Fruit fly (Drosophila melanogaster) whole organism, embryonic: ENCODE data around the gene Pop4.
A peak's percentile ranks its signal among the peaks of the same experiment; 100 is the strongest.

Experiments used
- C15 ChIP-seq: fragments of 200-800 bp; sonication (Bioruptor generic); IDR thresholded peaks from 3 replicates; pipeline ENCODE4 v1.3.6; 2022; ENCODE audit warnings: missing biosample characterization, missing genetic modification characterization
- CG10209 ChIP-seq: fragments of 200-800 bp; sonication (Bioruptor generic); optimal IDR thresholded peaks from 3 replicates; lab custom pipeline; 2017; ENCODE audit warnings: missing biosample characterization, mild to moderate bottlenecking, missing genetic modification characterization, missing genetic modification reagents
- CG11093 ChIP-seq: fragments of 200-800 bp; sonication (Bioruptor generic); IDR thresholded peaks from 3 replicates; pipeline ENCODE4 v1.3.6; 2022; ENCODE audit warnings: missing biosample characterization, missing genetic modification characterization
- CG13123 ChIP-seq: fragments of 200-800 bp; sonication (Bioruptor generic); optimal IDR thresholded peaks from 2 replicates; lab custom pipeline; 2016; ENCODE audit warnings: missing biosample characterization, missing genetic modification characterization
- CG13296 ChIP-seq: fragments of 200-800 bp; sonication (Bioruptor generic); optimal IDR thresholded peaks from 3 replicates; lab custom pipeline; 2018; ENCODE audit warnings: missing biosample characterization, mild to moderate bottlenecking, missing genetic modification characterization
- CG13424 ChIP-seq: fragments of 200-800 bp; sonication (Bioruptor generic); optimal IDR thresholded peaks from 2 replicates; lab custom pipeline; 2019; ENCODE audit warnings: missing biosample characterization, mild to moderate bottlenecking, missing genetic modification characterization, moderate library complexity
- CG14965 ChIP-seq: fragments of 200-800 bp; sonication (Bioruptor generic); optimal IDR thresholded peaks from 2 replicates; lab custom pipeline; 2016; ENCODE audit warnings: missing biosample characterization, missing genetic modification characterization, borderline replicate concordance
- CG15011 ChIP-seq: fragments of 200-800 bp; sonication (Bioruptor generic); optimal IDR thresholded peaks from 3 replicates; lab custom pipeline; 2018; ENCODE audit warnings: missing biosample characterization, mild to moderate bottlenecking, missing genetic modification characterization
- CG16779 ChIP-seq: fragments of 200-800 bp; sonication (Bioruptor generic); IDR thresholded peaks from 2 replicates; pipeline ENCODE4 v1.3.6; 2022; ENCODE audit warnings: missing biosample characterization, missing genetic modification characterization
- CG17802 ChIP-seq: fragments of 200-800 bp; sonication (Bioruptor generic); optimal IDR thresholded peaks from 2 replicates; lab custom pipeline; 2018; ENCODE audit warnings: missing biosample characterization, mild to moderate bottlenecking, missing genetic modification characterization, moderate library complexity
- CG1832 ChIP-seq: fragments of 200-800 bp; sonication (Bioruptor generic); optimal IDR thresholded peaks from 2 replicates; lab custom pipeline; 2017; ENCODE audit warnings: missing biosample characterization, mild to moderate bottlenecking, missing genetic modification characterization, inconsistent platforms
- CG18599 ChIP-seq: fragments of 200-800 bp; sonication (Bioruptor generic); optimal IDR thresholded peaks from 3 replicates; lab custom pipeline; 2017; ENCODE audit warnings: missing biosample characterization, missing genetic modification characterization, mild to moderate bottlenecking, moderate library complexity, missing genetic modification reagents
- CG30403 ChIP-seq: fragments of 200-800 bp; sonication (Bioruptor generic); optimal IDR thresholded peaks from 3 replicates; lab custom pipeline; 2016; ENCODE audit warnings: missing biosample characterization, missing genetic modification characterization
- CG3065 ChIP-seq: fragments of 200-800 bp; sonication (Bioruptor generic); optimal IDR thresholded peaks from 2 replicates; lab custom pipeline; 2016; ENCODE audit warnings: missing biosample characterization, missing genetic modification characterization
- CG31365 ChIP-seq: fragments of 200-800 bp; sonication (Bioruptor generic); optimal IDR thresholded peaks from 2 replicates; lab custom pipeline; 2018; ENCODE audit warnings: missing biosample characterization, mild to moderate bottlenecking, missing genetic modification characterization
- CG32767 ChIP-seq: fragments of 200-800 bp; sonication (Bioruptor generic); IDR thresholded peaks from 2 replicates; pipeline ENCODE4 v1.3.6; 2022; ENCODE audit warnings: missing biosample characterization, missing genetic modification characterization
- CG6654 ChIP-seq: fragments of 200-800 bp; sonication (Bioruptor generic); optimal IDR thresholded peaks from 2 replicates; lab custom pipeline; 2017; ENCODE audit warnings: missing biosample characterization, mild to moderate bottlenecking, missing genetic modification characterization
- CG6683 ChIP-seq: fragments of 200-800 bp; sonication (Bioruptor generic); optimal IDR thresholded peaks from 2 replicates; lab custom pipeline; 2017; ENCODE audit warnings: missing biosample characterization, mild to moderate bottlenecking, missing genetic modification characterization, missing genetic modification reagents
- CG6791 ChIP-seq: fragments of 200-800 bp; sonication (Bioruptor generic); IDR thresholded peaks from 3 replicates; pipeline ENCODE4 v1.3.6; 2022; ENCODE audit warnings: missing biosample characterization, missing genetic modification characterization; ENCODE audit not compliant: partially characterized antibody
- CG8924 ChIP-seq: fragments of 200-800 bp; optimal IDR thresholded peaks from 3 replicates; lab custom pipeline; 2019; ENCODE audit warnings: missing biosample characterization, mild to moderate bottlenecking, missing genetic modification characterization, moderate library complexity
- Deaf1 ChIP-seq: fragments of 200-800 bp; optimal IDR thresholded peaks from 3 replicates; lab custom pipeline; 2019; ENCODE audit warnings: missing biosample characterization, mild to moderate bottlenecking, missing genetic modification characterization, moderate library complexity
- Dp ChIP-seq: fragments of 200-800 bp; sonication (Bioruptor generic); optimal IDR thresholded peaks from 2 replicates; lab custom pipeline; 2018; ENCODE audit warnings: missing biosample characterization, mild to moderate bottlenecking, missing genetic modification characterization, moderate library complexity
- HLHmδ ChIP-seq: fragments of 200-800 bp; sonication (Bioruptor generic); optimal IDR thresholded peaks from 2 replicates; lab custom pipeline; 2018; ENCODE audit warnings: missing biosample characterization, mild to moderate bottlenecking, missing genetic modification characterization, moderate library complexity
- Hr51 ChIP-seq, 2 experiments: fragments of 200-800 bp; sonication (Bioruptor generic); optimal IDR thresholded peaks; 2 replicates in 1 of 2; 3 replicates in 1 of 2; lab custom pipeline; 2016 to 2018; ENCODE audit warnings: missing biosample characterization in 2 of 2, missing genetic modification characterization in 2 of 2, mild to moderate bottlenecking in 1 of 2, moderate library complexity in 1 of 2
- Jarid2 ChIP-seq: fragments of 200-800 bp; sonication (Bioruptor generic); optimal IDR thresholded peaks from 3 replicates; lab custom pipeline; 2017; ENCODE audit warnings: mild to moderate bottlenecking, missing biosample characterization, missing genetic modification reagents, missing genetic modification characterization
- Mrtf ChIP-seq: fragments of 200-800 bp; sonication (Bioruptor generic); IDR thresholded peaks from 3 replicates; pipeline ENCODE4 v1.3.6; 2022; ENCODE audit warnings: missing biosample characterization, missing genetic modification characterization
- Myb ChIP-seq: fragments of 200-800 bp; sonication (Bioruptor generic); optimal IDR thresholded peaks from 2 replicates; lab custom pipeline; 2016; ENCODE audit warnings: missing biosample characterization, missing genetic modification characterization
- Rfx ChIP-seq: fragments of 200-800 bp; sonication (Bioruptor generic); IDR thresholded peaks from 2 replicates; pipeline ENCODE4 v1.3.6; 2022; ENCODE audit warnings: missing biosample characterization, missing genetic modification characterization
- Sry-β ChIP-seq: fragments of 200-800 bp; sonication (Bioruptor generic); optimal IDR thresholded peaks from 2 replicates; lab custom pipeline; 2018; ENCODE audit warnings: missing biosample characterization, mild to moderate bottlenecking, missing genetic modification characterization, moderate library complexity
- Ssrp ChIP-seq: fragments of 200-800 bp; sonication (Bioruptor generic); optimal IDR thresholded peaks from 2 replicates; lab custom pipeline; 2018; ENCODE audit warnings: missing biosample characterization, mild to moderate bottlenecking, missing genetic modification characterization, moderate library complexity
- Stat92E ChIP-seq, 3 experiments: fragments of >200 bp in 2 of 3; fragments of 200-800 bp in 1 of 3; sonication (Bioruptor generic) in 1 of 3; optimal IDR thresholded peaks; 2 replicates each; lab custom pipeline; 2017 to 2019; ENCODE audit warnings: missing biosample characterization in 3 of 3, missing genetic modification characterization in 3 of 3, mild to moderate bottlenecking in 1 of 3, moderate library complexity in 1 of 3
- TFAM ChIP-seq: fragments of 200-800 bp; sonication (Bioruptor generic); optimal IDR thresholded peaks from 2 replicates; lab custom pipeline; 2017; ENCODE audit warnings: missing biosample characterization, missing genetic modification characterization, inconsistent platforms
- abd-A ChIP-seq: fragments of 200-800 bp; sonication (Bioruptor generic); optimal IDR thresholded peaks from 3 replicates; lab custom pipeline; 2019; ENCODE audit warnings: missing biosample characterization, mild to moderate bottlenecking, missing genetic modification characterization, moderate library complexity
- crp ChIP-seq, 2 experiments: fragments of 200-800 bp; sonication (Bioruptor generic); optimal IDR thresholded peaks; 2 replicates in 1 of 2; 3 replicates in 1 of 2; lab custom pipeline; 2017; ENCODE audit warnings: missing biosample characterization in 2 of 2, missing genetic modification characterization in 2 of 2, mild to moderate bottlenecking in 1 of 2, moderate library complexity in 1 of 2
- ewg ChIP-seq: fragments of 200-800 bp; sonication (Bioruptor generic); optimal IDR thresholded peaks from 3 replicates; lab custom pipeline; 2017; ENCODE audit warnings: mild to moderate bottlenecking, missing biosample characterization, missing genetic modification reagents, missing genetic modification characterization
- fd64A ChIP-seq: fragments of 200-800 bp; sonication (Bioruptor generic); optimal IDR thresholded peaks from 3 replicates; lab custom pipeline; 2018; ENCODE audit warnings: missing biosample characterization, mild to moderate bottlenecking, missing genetic modification characterization
- gfzf ChIP-seq: fragments of 200-800 bp; sonication (Bioruptor generic); optimal IDR thresholded peaks from 2 replicates; lab custom pipeline; 2016; ENCODE audit warnings: missing biosample characterization, mild to moderate bottlenecking, missing genetic modification characterization, moderate library complexity
- ind ChIP-seq: fragments of 200-800 bp; sonication (Bioruptor generic); optimal IDR thresholded peaks from 3 replicates; lab custom pipeline; 2016; ENCODE audit warnings: missing biosample characterization, missing genetic modification characterization
- lab ChIP-seq: fragments of 200-800 bp; sonication (Bioruptor generic); optimal IDR thresholded peaks from 3 replicates; lab custom pipeline; 2017; ENCODE audit warnings: missing biosample characterization, missing genetic modification characterization, mild to moderate bottlenecking, moderate library complexity, missing genetic modification reagents
- lmd ChIP-seq: fragments of 200-800 bp; sonication (Bioruptor generic); IDR thresholded peaks from 2 replicates; pipeline ENCODE4 v1.3.6; 2022; ENCODE audit warnings: missing biosample characterization, missing genetic modification characterization
- lov ChIP-seq, 2 experiments: fragments of 200-800 bp in 1 of 2; fragments of >200 bp in 1 of 2; sonication (Bioruptor generic) in 1 of 2; IDR thresholded peaks in 1 of 2; optimal IDR thresholded peaks in 1 of 2; 2 replicates in 1 of 2; 3 replicates in 1 of 2; pipeline versions ENCODE4 v1.3.6 to Lab custom; 2017 to 2022; ENCODE audit warnings: missing biosample characterization in 1 of 2, missing genetic modification characterization in 1 of 2
- otp ChIP-seq: fragments of 200-800 bp; sonication (Bioruptor generic); IDR thresholded peaks from 3 replicates; pipeline ENCODE4, ENCODE4 v1.3.6; 2022; ENCODE audit warnings: missing biosample characterization, missing genetic modification characterization
- ro ChIP-seq: fragments of 200-800 bp; sonication (Bioruptor generic); IDR thresholded peaks from 2 replicates; pipeline ENCODE4 v1.3.6; 2022; ENCODE audit warnings: missing biosample characterization, missing genetic modification characterization
- sens ChIP-seq: fragments of 200-800 bp; sonication (Bioruptor generic); peaks from one replicate; lab custom pipeline; 2016; ENCODE audit warnings: missing biosample characterization, missing genetic modification characterization
- slp2 ChIP-seq: fragments of 200-800 bp; sonication (Bioruptor generic); optimal IDR thresholded peaks from 2 replicates; lab custom pipeline; 2016; ENCODE audit warnings: missing biosample characterization, missing genetic modification characterization
- so ChIP-seq: fragments of 200-800 bp; sonication (Bioruptor generic); IDR thresholded peaks from 3 replicates; pipeline ENCODE4 v1.3.6; 2022; ENCODE audit warnings: missing biosample characterization, missing genetic modification characterization
- sr ChIP-seq: fragments of 200-800 bp; sonication (Bioruptor generic); IDR thresholded peaks from 3 replicates; pipeline ENCODE4 v1.3.6; 2022; ENCODE audit warnings: missing biosample characterization, missing genetic modification characterization
- sug ChIP-seq: fragments of 200-800 bp; optimal IDR thresholded peaks from 2 replicates; lab custom pipeline; 2019; ENCODE audit warnings: missing biosample characterization, mild to moderate bottlenecking, missing genetic modification characterization, moderate library complexity

Pop4 gene

DNA sequence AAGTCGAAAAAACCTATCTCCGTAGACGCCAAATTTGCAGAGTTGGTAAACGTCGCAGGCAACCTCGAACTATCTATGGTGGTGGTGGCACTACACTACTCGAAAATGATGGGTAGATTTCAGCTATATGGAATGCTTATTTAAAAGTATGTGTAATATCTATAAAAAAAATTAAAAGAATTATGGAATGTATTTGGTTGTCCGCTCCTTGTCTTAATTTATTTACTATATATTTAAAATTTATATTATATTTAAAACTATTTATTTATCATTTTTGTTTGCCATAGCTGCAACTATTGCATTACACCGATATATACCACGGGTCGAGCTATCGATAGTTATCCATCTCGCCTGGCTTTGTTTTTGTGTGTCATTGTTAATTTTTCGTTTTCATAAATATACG lies 2.4 kb downstream of the Pop4 start, which contains the start of the genes HP4 and CG8209 (continued):
- TF ChIP-seq Deaf1 (tag; lab: Kevin White, UChicago) (peak; percentile 59), fd64A (GFP tag; lab: Kevin White, UChicago) (no peak), ro (GFP tag; lab: Robert Waterston, UW) (peak; percentile 59; the same call in 1 of the 2 replicates), CG11093 (GFP tag; lab: Robert Waterston, UW) (peak; percentile 48; the same call in 1 of the 3 replicates), sug (tag; lab: Kevin White, UChicago) (peak; percentile 78), CG32767 (GFP tag; lab: Robert Waterston, UW) (peak; percentile 66), lmd (GFP tag; lab: Robert Waterston, UW) (peak; percentile 85), CG13123 (peak; percentile 67), Rfx (peak; percentile 92), crp (GFP tag; optimal IDR thresholded peaks at IDR 0.05; lab: Kevin White, UChicago) (peak in 1 of 2 experiments; percentile 41), CG31365 (tag; lab: Kevin White, UChicago) (no peak), CG1832 (GFP tag; lab: Kevin White, UChicago) (no peak), CG15011 (GFP tag; lab: Kevin White, UChicago) (peak; percentile 47), CG6683 (peak; percentile 75), CG18599 (GFP tag; lab: Kevin White, UChicago) (peak; percentile 88), CG8924 (tag; lab: Kevin White, UChicago) (peak; percentile 89), CG14965 (GFP tag; lab: Kevin White, UChicago) (no peak), gfzf (no peak), Stat92E (GFP tag; optimal IDR thresholded peaks at IDR 0.05; lab: Kevin White, UChicago) (peak in 1 of 3 experiments; percentile 34), CG10209 (peak; percentile 83), CG17802 (tag; lab: Kevin White, UChicago) (peak; percentile 2), Ssrp (tag; lab: Kevin White, UChicago) (peak; percentile 78), so (GFP tag; lab: Robert Waterston, UW) (no peak; the same call in 2 of the 3 replicates), CG6791 (GFP tag; lab: Robert Waterston, UW) (peak; percentile 91), CG13296 (GFP tag; lab: Kevin White, UChicago) (peak; percentile 78), CG30403 (GFP tag; lab: Kevin White, UChicago) (peak; percentile 81), Myb (GFP tag; lab: Kevin White, UChicago) (peak; percentile 36), C15 (GFP tag; lab: Robert Waterston, UW) (peak; percentile 69; the same call in 2 of the 3 replicates), Sry-β (GFP tag; lab: Kevin White, UChicago) (peak; percentile 54), Dp (GFP tag; lab: Kevin White, UChicago) (peak; percentile 53), ewg (GFP tag; lab: Kevin White, UChicago) (peak; percentile 63), CG6654 (GFP tag; lab: Kevin White, UChicago) (peak; percentile 19), Mrtf (GFP tag; lab: Robert Waterston, UW) (peak; percentile 56; the same call in 1 of the 3 replicates), HLHmδ (GFP tag; lab: Kevin White, UChicago) (no peak), Jarid2 (GFP tag; lab: Kevin White, UChicago) (no peak), TFAM (GFP tag; lab: Kevin White, UChicago) (no peak), slp2 (GFP tag; lab: Kevin White, UChicago) (peak; percentile 13), lov (optimal IDR thresholded peaks at IDR 0.05; lab: Kevin White, UChicago) (no peak), lov (GFP tag; IDR thresholded peaks at IDR 0.05; lab: Robert Waterston, UW) (0 out of 3 replicates have a peak, but pooled peaks have one; percentile 63), abd-A (tag; lab: Kevin White, UChicago) (no peak), CG3065 (peak; percentile 49), CG16779 (GFP tag; lab: Robert Waterston, UW) (no peak), otp (GFP tag; lab: Robert Waterston, UW) (0 out of 3 replicates have a peak, but pooled peaks have one; percentile 46), Hr51 (GFP tag; optimal IDR thresholded peaks at IDR 0.05; lab: Kevin White, UChicago) (peak in 1 of 2 experiments; percentile 84), sr (GFP tag; lab: Robert Waterston, UW) (no peak), lab (GFP tag; lab: Kevin White, UChicago) (peak; percentile 90), CG13424 (tag; lab: Kevin White, UChicago) (peak; percentile 87), sens (GFP tag; lab: Kevin White, UChicago) (peak; percentile 88), ind (GFP tag; lab: Kevin White, UChicago) (peak; percentile 82)
